Fruit fly (Drosophila melanogaster) whole organism, embryonic: ENCODE results near the gene CG46314.

Experiments
- Adf1 ChIP-seq: fragments of 200-800 bp; sonication (Bioruptor generic); IDR thresholded peaks from 2 replicates; pipeline ENCODE4 v1.3.6; 2022; ENCODE audit warnings: missing biosample characterization, missing genetic modification characterization
- B-H2 ChIP-seq: fragments of 200-800 bp; sonication (Bioruptor generic); optimal IDR thresholded peaks from 2 replicates; lab custom pipeline; 2018; ENCODE audit warnings: missing biosample characterization, mild to moderate bottlenecking, missing genetic modification characterization
- Bdp1 ChIP-seq: fragments of 200-800 bp; sonication (Bioruptor generic); optimal IDR thresholded peaks from 3 replicates; lab custom pipeline; 2016; ENCODE audit warnings: missing biosample characterization, missing genetic modification characterization
- CG10565 ChIP-seq: fragments of 200-800 bp; sonication (Bioruptor generic); optimal IDR thresholded peaks from 3 replicates; lab custom pipeline; 2016; ENCODE audit warnings: missing biosample characterization, mild to moderate bottlenecking, missing genetic modification characterization
- CG11695 ChIP-seq: fragments of 200-800 bp; sonication (Bioruptor generic); IDR thresholded peaks from 3 replicates; pipeline ENCODE4 v1.3.6; 2022; ENCODE audit warnings: missing biosample characterization, missing genetic modification characterization
- CG12219 ChIP-seq: fragments of 200-800 bp; sonication (Bioruptor generic); optimal IDR thresholded peaks from 3 replicates; lab custom pipeline; 2018; ENCODE audit warnings: missing biosample characterization, mild to moderate bottlenecking, missing genetic modification characterization
- CG15479 ChIP-seq: fragments of 200-800 bp; sonication (Bioruptor generic); optimal IDR thresholded peaks from 3 replicates; lab custom pipeline; 2019; ENCODE audit warnings: missing biosample characterization, mild to moderate bottlenecking, missing genetic modification characterization, moderate library complexity
- CG17361 ChIP-seq: fragments of 200-800 bp; sonication (Bioruptor generic); IDR thresholded peaks from 3 replicates; pipeline ENCODE4 v1.3.6; 2022; ENCODE audit warnings: missing biosample characterization, missing genetic modification characterization
- CG2199 ChIP-seq: fragments of 200-800 bp; sonication (Bioruptor generic); IDR thresholded peaks from 3 replicates; pipeline ENCODE4 v1.3.6; 2022; ENCODE audit warnings: missing biosample characterization, missing genetic modification characterization
- CG30403 ChIP-seq: fragments of 200-800 bp; sonication (Bioruptor generic); optimal IDR thresholded peaks from 3 replicates; lab custom pipeline; 2016; ENCODE audit warnings: missing biosample characterization, missing genetic modification characterization
- CG31224 ChIP-seq: fragments of 200-800 bp; sonication (Bioruptor generic); IDR thresholded peaks from 2 replicates; pipeline ENCODE4 v1.3.6; 2022; ENCODE audit warnings: missing biosample characterization, missing genetic modification characterization
- CG3163 ChIP-seq: fragments of 200-800 bp; sonication (Bioruptor generic); optimal IDR thresholded peaks from 3 replicates; lab custom pipeline; 2016; ENCODE audit warnings: missing biosample characterization, missing genetic modification characterization
- CG3838 ChIP-seq: fragments of 200-800 bp; sonication (Bioruptor generic); optimal IDR thresholded peaks from 3 replicates; lab custom pipeline; 2016; ENCODE audit warnings: missing biosample characterization, missing genetic modification characterization
- CG6272 ChIP-seq: fragments of 200-800 bp; sonication (Bioruptor generic); IDR thresholded peaks from 2 replicates; pipeline ENCODE4 v1.3.6; 2022; ENCODE audit warnings: missing biosample characterization, missing genetic modification characterization
- CG6689 ChIP-seq: fragments of 200-800 bp; sonication (Bioruptor generic); IDR thresholded peaks from 2 replicates; pipeline ENCODE4 v1.3.6; 2022; ENCODE audit warnings: missing biosample characterization, missing genetic modification characterization
- CG6854 ChIP-seq: fragments of 200-800 bp; sonication (Bioruptor generic); optimal IDR thresholded peaks from 3 replicates; lab custom pipeline; 2017; ENCODE audit warnings: missing biosample characterization, mild to moderate bottlenecking, missing genetic modification characterization
- CG7987 ChIP-seq: fragments of 200-800 bp; sonication (Bioruptor generic); optimal IDR thresholded peaks from 2 replicates; lab custom pipeline; 2018; ENCODE audit warnings: missing biosample characterization, mild to moderate bottlenecking, missing genetic modification characterization, moderate library complexity
- CG8281 ChIP-seq: fragments of 200-800 bp; sonication (Bioruptor generic); optimal IDR thresholded peaks from 2 replicates; lab custom pipeline; 2018; ENCODE audit warnings: missing biosample characterization, mild to moderate bottlenecking, missing genetic modification characterization, moderate library complexity
- CoRest ChIP-seq: fragments of 200-800 bp; sonication (Bioruptor generic); optimal IDR thresholded peaks from 3 replicates; lab custom pipeline; 2018; ENCODE audit warnings: missing biosample characterization, mild to moderate bottlenecking, missing genetic modification characterization, moderate library complexity
- Dref ChIP-seq: fragments of 200-800 bp; sonication (Bioruptor generic); IDR thresholded peaks from 2 replicates; pipeline ENCODE4 v1.3.6; 2022; ENCODE audit warnings: missing biosample characterization, missing genetic modification characterization
- Drgx ChIP-seq: fragments of 200-800 bp; sonication (Bioruptor generic); IDR thresholded peaks from 2 replicates; pipeline ENCODE4 v1.3.6; 2022; ENCODE audit warnings: missing biosample characterization, missing genetic modification characterization
- Med ChIP-seq: fragments of 200-800 bp; sonication (Bioruptor generic); peaks from one replicate; lab custom pipeline; 2016; ENCODE audit warnings: missing biosample characterization, missing genetic modification characterization, mild to moderate bottlenecking, inconsistent platforms, moderate library complexity
- Pdp1 ChIP-seq, 2 experiments: fragments of 200-800 bp; sonication (Bioruptor generic); optimal IDR thresholded peaks; 3 replicates each; lab custom pipeline; 2016; ENCODE audit warnings: missing biosample characterization in 2 of 2, missing genetic modification characterization in 2 of 2, mild to moderate bottlenecking in 1 of 2, moderate library complexity in 1 of 2
- Sox100B ChIP-seq: fragments of 200-800 bp; sonication (Bioruptor generic); optimal IDR thresholded peaks from 3 replicates; lab custom pipeline; 2018; ENCODE audit warnings: missing biosample characterization, mild to moderate bottlenecking, missing genetic modification characterization
- Ssrp ChIP-seq: fragments of 200-800 bp; sonication (Bioruptor generic); optimal IDR thresholded peaks from 2 replicates; lab custom pipeline; 2018; ENCODE audit warnings: missing biosample characterization, mild to moderate bottlenecking, missing genetic modification characterization, moderate library complexity
- TFAM ChIP-seq: fragments of 200-800 bp; sonication (Bioruptor generic); optimal IDR thresholded peaks from 2 replicates; lab custom pipeline; 2017; ENCODE audit warnings: missing biosample characterization, missing genetic modification characterization, inconsistent platforms
- Taf1 ChIP-seq: fragments of 200-800 bp; sonication (Bioruptor generic); IDR thresholded peaks from 2 replicates; pipeline ENCODE4 v1.3.6; 2022; ENCODE audit warnings: missing biosample characterization, missing genetic modification characterization
- Vsx1 ChIP-seq: fragments of 200-800 bp; sonication (Bioruptor generic); optimal IDR thresholded peaks from 2 replicates; lab custom pipeline; 2017; ENCODE audit warnings: missing biosample characterization, mild to moderate bottlenecking, missing genetic modification characterization, missing genetic modification reagents
- bbx ChIP-seq: fragments of 200-800 bp; sonication (Bioruptor generic); IDR thresholded peaks from 2 replicates; pipeline ENCODE4 v1.3.6; 2022; ENCODE audit warnings: missing biosample characterization, missing genetic modification characterization; ENCODE audit not compliant: partially characterized antibody
- btn ChIP-seq: fragments of 200-800 bp; sonication (Bioruptor generic); optimal IDR thresholded peaks from 2 replicates; lab custom pipeline; 2016; ENCODE audit warnings: missing biosample characterization, missing genetic modification characterization
- cad ChIP-seq: fragments of >200 bp; optimal IDR thresholded peaks from 2 replicates; lab custom pipeline; 2017; ENCODE audit warnings: missing biosample characterization, missing genetic modification characterization
- cwo ChIP-seq: fragments of 200-800 bp; sonication (Bioruptor generic); optimal IDR thresholded peaks from 3 replicates; lab custom pipeline; 2017; ENCODE audit warnings: missing biosample characterization, missing genetic modification characterization, mild to moderate bottlenecking, moderate library complexity, missing genetic modification reagents
- dm ChIP-seq: fragments of 200-800 bp; sonication (Bioruptor generic); optimal IDR thresholded peaks from 3 replicates; lab custom pipeline; 2016; ENCODE audit warnings: missing biosample characterization, missing genetic modification characterization
- dpn ChIP-seq, 2 experiments: fragments of 200-800 bp; sonication (Bioruptor generic); optimal IDR thresholded peaks; 3 replicates each; lab custom pipeline; 2016; ENCODE audit warnings: missing biosample characterization in 2 of 2, missing genetic modification characterization in 2 of 2
- en ChIP-seq: fragments of 200-800 bp; sonication (Bioruptor generic); optimal IDR thresholded peaks from 2 replicates; lab custom pipeline; 2016; ENCODE audit warnings: missing biosample characterization, missing genetic modification characterization
- fru ChIP-seq: fragments of >200 bp; optimal IDR thresholded peaks from 2 replicates; lab custom pipeline; 2017
- gcm2 ChIP-seq: fragments of 200-800 bp; sonication (Bioruptor generic); optimal IDR thresholded peaks from 2 replicates; lab custom pipeline; 2016; ENCODE audit warnings: missing biosample characterization, missing genetic modification characterization
- hb ChIP-seq: fragments of 200-800 bp; sonication (Bioruptor generic); IDR thresholded peaks from 3 replicates; pipeline ENCODE4 v1.3.6; 2022; ENCODE audit warnings: missing biosample characterization, missing genetic modification characterization; ENCODE audit not compliant: partially characterized antibody
- kni ChIP-seq: fragments of 200-800 bp; sonication (Bioruptor generic); optimal IDR thresholded peaks from 3 replicates; lab custom pipeline; 2017; ENCODE audit warnings: mild to moderate bottlenecking, missing biosample characterization, missing genetic modification reagents, missing genetic modification characterization
- knrl ChIP-seq: fragments of 200-800 bp; sonication (Bioruptor generic); IDR thresholded peaks from 3 replicates; pipeline ENCODE4 v1.3.6; 2022; ENCODE audit warnings: missing biosample characterization, missing genetic modification characterization; ENCODE audit not compliant: partially characterized antibody
- mam ChIP-seq: fragments of 200-800 bp; sonication (Bioruptor generic); optimal IDR thresholded peaks from 3 replicates; lab custom pipeline; 2016; ENCODE audit warnings: missing biosample characterization, missing genetic modification characterization
- mirr ChIP-seq: fragments of 200-800 bp; sonication (Bioruptor generic); optimal IDR thresholded peaks from 3 replicates; lab custom pipeline; 2018; ENCODE audit warnings: missing biosample characterization, mild to moderate bottlenecking, missing genetic modification characterization
- peb ChIP-seq: fragments of 200-800 bp; sonication (Bioruptor generic); IDR thresholded peaks from 2 replicates; pipeline ENCODE4 v1.3.6; 2022; ENCODE audit warnings: missing biosample characterization, missing genetic modification characterization
- pzg ChIP-seq: fragments of 200-800 bp; sonication (Bioruptor generic); optimal IDR thresholded peaks from 3 replicates; lab custom pipeline; 2018; ENCODE audit warnings: missing biosample characterization, mild to moderate bottlenecking, missing genetic modification characterization, moderate library complexity
- run ChIP-seq: fragments of 200-800 bp; sonication (Bioruptor generic); optimal IDR thresholded peaks from 3 replicates; lab custom pipeline; 2018; ENCODE audit warnings: missing biosample characterization, mild to moderate bottlenecking, missing genetic modification characterization
- so ChIP-seq: fragments of 200-800 bp; sonication (Bioruptor generic); IDR thresholded peaks from 3 replicates; pipeline ENCODE4 v1.3.6; 2022; ENCODE audit warnings: missing biosample characterization, missing genetic modification characterization
- trh ChIP-seq: fragments of 200-800 bp; sonication (Bioruptor generic); optimal IDR thresholded peaks from 2 replicates; lab custom pipeline; 2016; ENCODE audit warnings: missing biosample characterization, missing genetic modification characterization
- ttk ChIP-seq: fragments of 200-800 bp; sonication (Bioruptor generic); IDR thresholded peaks from 2 replicates; pipeline ENCODE4 v2.1.2; 2022; ENCODE audit warnings: missing biosample characterization, missing genetic modification characterization
- twi ChIP-seq: fragments of 200-800 bp; optimal IDR thresholded peaks from 2 replicates; lab custom pipeline; 2019; ENCODE audit warnings: missing biosample characterization, mild to moderate bottlenecking, missing genetic modification characterization, moderate library complexity
- unc-4 ChIP-seq: fragments of 200-800 bp; sonication (Bioruptor generic); IDR thresholded peaks from 2 replicates; pipeline ENCODE4 v1.3.6; 2022; ENCODE audit warnings: missing biosample characterization, missing genetic modification characterization; ENCODE audit not compliant: partially characterized antibody
- usp ChIP-seq: fragments of >200 bp; optimal IDR thresholded peaks from 2 replicates; lab custom pipeline; 2017; ENCODE audit warnings: missing biosample characterization, missing genetic modification characterization

Gene CG46314

DNA sequence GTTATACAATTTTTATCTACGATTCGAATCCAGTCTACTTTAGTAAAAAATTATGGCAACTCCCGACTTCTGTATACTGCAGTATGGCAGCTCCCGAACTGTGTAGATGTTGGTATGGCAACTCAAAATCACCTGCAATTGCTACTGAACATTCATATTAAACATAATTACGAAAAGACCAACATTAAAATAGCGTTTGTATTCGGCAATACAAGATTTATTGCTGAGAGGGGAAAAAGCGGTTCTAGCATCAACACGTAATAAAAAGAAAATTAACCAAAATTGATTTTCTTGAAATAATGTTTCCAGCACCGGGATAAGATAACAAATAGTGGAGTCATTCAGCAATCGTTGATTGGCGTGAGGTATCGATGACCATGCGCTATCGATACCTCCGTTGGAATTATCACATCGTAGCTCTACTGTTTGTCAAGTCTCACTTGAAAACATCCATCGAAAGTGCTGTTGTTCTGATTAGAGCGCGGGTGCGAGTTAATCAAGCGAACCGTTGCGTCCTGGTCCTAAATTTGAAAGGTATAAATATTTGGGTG, 30.1 kb downstream of the CG46314 start, which contains the start of gene Tsp39D (continued):
- TF ChIP-seq Vsx1 (GFP tag; lab: Kevin White, UChicago) (no peak), kni (peak; percentile 18), CG2199 (GFP tag; lab: Robert Waterston, UW) (no peak), fru (lab: Kevin White, UChicago) (no peak), TFAM (no peak), ttk (no peak), mirr (no peak), gcm2 (no peak), peb (GFP tag; lab: Robert Waterston, UW) (no peak), B-H2 (GFP tag; lab: Kevin White, UChicago) (no peak), CG8281 (tag; lab: Kevin White, UChicago) (no peak), bbx (GFP tag; lab: Robert Waterston, UW) (peak; percentile 87), btn (GFP tag; lab: Kevin White, UChicago) (no peak), CG7987 (GFP tag; lab: Kevin White, UChicago) (no peak), so (no peak), run (tag; lab: Kevin White, UChicago) (no peak), Ssrp (tag; lab: Kevin White, UChicago) (no peak), CG10565 (GFP tag; lab: Kevin White, UChicago) (no peak), Dref (GFP tag; lab: Robert Waterston, UW) (peak; percentile 89), CG12219 (GFP tag; lab: Kevin White, UChicago) (no peak), Sox100B (no peak), unc-4 (GFP tag; lab: Robert Waterston, UW) (peak; percentile 87), Taf1 (GFP tag; lab: Robert Waterston, UW) (no peak), cad (GFP tag; lab: Kevin White, UChicago) (no peak), CG30403 (GFP tag; lab: Kevin White, UChicago) (no peak), CG3163 (peak; percentile 8), mam (GFP tag; lab: Kevin White, UChicago) (no peak), dpn (GFP tag; optimal IDR thresholded peaks at IDR 0.05; lab: Kevin White, UChicago) (peak in 1 of 2 experiments; percentile 12), usp (no peak), pzg (GFP tag; lab: Kevin White, UChicago) (peak; percentile 67), Bdp1 (GFP tag; lab: Kevin White, UChicago) (no peak), Pdp1 (GFP tag; optimal IDR thresholded peaks at IDR 0.05; lab: Kevin White, UChicago) (peak in 1 of 2 experiments; percentile 94), Adf1 (GFP tag; lab: Robert Waterston, UW) (no peak), cwo (GFP tag; lab: Kevin White, UChicago) (no peak), dm (GFP tag; lab: Kevin White, UChicago) (peak; percentile 48), CG6689 (no peak), CG6272 (GFP tag; lab: Robert Waterston, UW) (no peak), CG31224 (GFP tag; lab: Robert Waterston, UW) (no peak), CG15479 (peak; percentile 33), CG11695 (GFP tag; lab: Robert Waterston, UW) (no peak), CG17361 (peak; percentile 60; the same call in 2 of the 3 replicates), Med (GFP tag; lab: Kevin White, UChicago) (peak; percentile 31), CG3838 (GFP tag; lab: Kevin White, UChicago) (no peak), hb (GFP tag; lab: Robert Waterston, UW) (peak; percentile 93), Drgx (GFP tag; lab: Robert Waterston, UW) (no peak), trh (GFP tag; lab: Kevin White, UChicago) (no peak), twi (tag; lab: Kevin White, UChicago) (no peak), CoRest (tag; lab: Kevin White, UChicago) (peak; percentile 52), knrl (peak; percentile 96), CG6854 (no peak), en (no peak)
